Worm (Caenorhabditis elegans): ENCODE data around the gene F26C11.3.

Gene F26C11.3

DNA sequence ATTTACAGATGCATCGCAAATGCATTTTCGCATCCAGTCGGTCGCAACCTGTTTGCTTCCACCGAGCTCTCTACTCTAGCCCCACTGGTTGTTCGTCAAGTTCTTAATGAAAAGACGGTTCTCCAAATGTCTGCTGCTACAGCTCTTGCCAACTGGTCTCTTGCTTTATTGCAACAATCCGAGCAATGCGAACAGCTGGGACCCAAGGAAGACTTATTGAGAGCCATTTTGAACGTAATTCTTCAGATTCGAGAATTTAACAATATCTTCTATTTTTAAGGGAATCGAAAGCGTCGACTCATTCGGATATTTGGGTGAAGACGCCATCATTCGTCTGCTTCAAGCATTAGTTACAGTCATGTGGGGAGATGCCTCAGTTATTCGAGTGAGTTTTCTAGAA lies 28.3 kb upstream of the F26C11.3 start:
- TF ChIP-seq F23B12.7 (tag; optimal IDR thresholded peaks at IDR 0.05; ENCODE audit: insufficient read depth), result no peak
- no peak for TF ChIP-seq nhr-27 (tag; optimal IDR thresholded peaks at IDR 0.05)
- TF ChIP-seq akir-1 (GFP tag; optimal IDR thresholded peaks at IDR 0.05), result no peak
- no peak for TF ChIP-seq chd-7 (tag; optimal IDR thresholded peaks at IDR 0.05)
- no peak for TF ChIP-seq gei-17 (GFP tag; optimal IDR thresholded peaks at IDR 0.05)
- no peak for TF ChIP-seq ztf-26 (tag; optimal IDR thresholded peaks at IDR 0.05)
- no peak for TF ChIP-seq K12H6.12 (tag; optimal IDR thresholded peaks at IDR 0.05)
- TF ChIP-seq Y53F4B.3 (GFP tag; IDR thresholded peaks at IDR 0.05), result no peak
- TF ChIP-seq ztf-22 (GFP tag; optimal IDR thresholded peaks at IDR 0.05), result no peak
- no peak for TF ChIP-seq F39B2.1 (GFP tag; IDR thresholded peaks at IDR 0.05)
- no peak for TF ChIP-seq sea-2 (GFP tag; IDR thresholded peaks at IDR 0.05)
- no peak for TF ChIP-seq lsl-1 (GFP tag; optimal IDR thresholded peaks at IDR 0.05)
- no peak for TF ChIP-seq D2030.7 (GFP tag; IDR thresholded peaks at IDR 0.05)
- no peak for TF ChIP-seq nfyb-1 (GFP tag; IDR thresholded peaks at IDR 0.05)
- no peak for TF ChIP-seq mcd-1 (GFP tag; IDR thresholded peaks at IDR 0.05)
- TF ChIP-seq madf-8 (GFP tag; conservative IDR thresholded peaks at IDR 0.05), result no peak
- no peak for TF ChIP-seq T26A5.8 (tag; optimal IDR thresholded peaks at IDR 0.05)
- no peak for TF ChIP-seq dpl-1 (GFP tag; optimal IDR thresholded peaks at IDR 0.05)

- peak; percentile 78 for TF ChIP-seq pha-4 (tag; optimal IDR thresholded peaks at IDR 0.05)
- TF ChIP-seq B0336.3 (GFP tag; IDR thresholded peaks at IDR 0.05), result peak; percentile 86
- no peak for TF ChIP-seq cebp-1 (GFP tag; IDR thresholded peaks at IDR 0.05)
- peak; percentile 63 for TF ChIP-seq cebp-1 (tag; optimal IDR thresholded peaks at IDR 0.05)
- peak; percentile 72 for TF ChIP-seq mcd-1 (GFP tag; IDR thresholded peaks at IDR 0.05)
- no peak for TF ChIP-seq zfh-2 (GFP tag; conservative IDR thresholded peaks at IDR 0.05)
- TF ChIP-seq F33H1.4 (GFP tag; IDR thresholded peaks at IDR 0.05), result peak; percentile 43; the same call in 1 of the 2 replicates
- no peak for TF ChIP-seq Y53F4B.3 (GFP tag; IDR thresholded peaks at IDR 0.05)
- peak; percentile 64 for TF ChIP-seq athp-1 (tag; optimal IDR thresholded peaks at IDR 0.05)
- peak; percentile 27 for TF ChIP-seq nhr-27 (tag; optimal IDR thresholded peaks at IDR 0.05)
- TF ChIP-seq F23B12.7 (tag; optimal IDR thresholded peaks at IDR 0.05; ENCODE audit: insufficient read depth), result peak; percentile 64
- peak; percentile 93 for TF ChIP-seq ZK185.1 (tag; optimal IDR thresholded peaks at IDR 0.05; ENCODE audit: poor library complexity, severe bottlenecking)
- TF ChIP-seq tlf-1 (GFP tag; optimal IDR thresholded peaks at IDR 0.05), result peak; percentile 45
- TF ChIP-seq hlh-12 (tag; optimal IDR thresholded peaks at IDR 0.05), result no peak
- TF ChIP-seq aptf-2 (GFP tag; conservative IDR thresholded peaks at IDR 0.05), result peak; percentile 69; the same call in 1 of the 2 replicates
- peak; percentile 75 for TF ChIP-seq madf-6 (GFP tag; IDR thresholded peaks at IDR 0.05)
- no peak for TF ChIP-seq C06A6.2 (GFP tag; conservative IDR thresholded peaks at IDR 0.05)
- TF ChIP-seq F49E8.2 (tag; optimal IDR thresholded peaks at IDR 0.05; ENCODE audit: insufficient read depth), result no peak
- peak; percentile 46 for TF ChIP-seq him-1 (tag; optimal IDR thresholded peaks at IDR 0.05)
- peak; percentile 64; the same call in 1 of the 2 replicates for TF ChIP-seq rcor-1 (GFP tag; IDR thresholded peaks at IDR 0.05)
- TF ChIP-seq mel-28 (tag; optimal IDR thresholded peaks at IDR 0.05; ENCODE audit: borderline replicate concordance), result no peak
- TF ChIP-seq atf-7 (tag; optimal IDR thresholded peaks at IDR 0.05), result peak; percentile 49
- peak; percentile 45; the same call in 1 of the 2 replicates for TF ChIP-seq Y67H2A.10 (GFP tag; conservative IDR thresholded peaks at IDR 0.05)
- peak; percentile 81 for TF ChIP-seq attf-5 (GFP tag; optimal IDR thresholded peaks at IDR 0.05)
- TF ChIP-seq mes-4 (tag; optimal IDR thresholded peaks at IDR 0.05), result no peak
- peak; percentile 75 for TF ChIP-seq ekl-4 (GFP tag; IDR thresholded peaks at IDR 0.05)
- no peak for TF ChIP-seq Y53G8AR.9 (GFP tag; conservative IDR thresholded peaks at IDR 0.05)
- 0 out of 2 replicates have a peak, but pooled peaks have one; percentile 30 for TF ChIP-seq lir-1 (GFP tag; conservative IDR thresholded peaks at IDR 0.05)
- TF ChIP-seq K11D2.4 (GFP tag; IDR thresholded peaks at IDR 0.05), result peak; percentile 47; the same call in 1 of the 2 replicates
- peak; percentile 5 for TF ChIP-seq snpc-4 (GFP tag; optimal IDR thresholded peaks at IDR 0.05)
- peak; percentile 9 to 34 (median 24) for TF ChIP-seq snpc-4 (tag; optimal IDR thresholded peaks at IDR 0.05)
- TF ChIP-seq ceh-27 (GFP tag; optimal IDR thresholded peaks at IDR 0.05), result peak; percentile 90
- peak; percentile 54; the same call in 1 of the 2 replicates for TF ChIP-seq pbrm-1 (GFP tag; IDR thresholded peaks at IDR 0.05)
- no peak for TF ChIP-seq nhr-120 (GFP tag; IDR thresholded peaks at IDR 0.05)
Observed at ce11 chrII:9940430-9940829, 25.5 kb upstream of the F26C11.3 start, which contains the start of gene ufd-3. ufd-3 (plus strand) TSS chrII:9940753.

Data from whole organism, young adult.